Worm (Caenorhabditis elegans): Measurements from ENCODE around the gene VF13D12L.3.

VF13D12L.3 gene

DNA sequence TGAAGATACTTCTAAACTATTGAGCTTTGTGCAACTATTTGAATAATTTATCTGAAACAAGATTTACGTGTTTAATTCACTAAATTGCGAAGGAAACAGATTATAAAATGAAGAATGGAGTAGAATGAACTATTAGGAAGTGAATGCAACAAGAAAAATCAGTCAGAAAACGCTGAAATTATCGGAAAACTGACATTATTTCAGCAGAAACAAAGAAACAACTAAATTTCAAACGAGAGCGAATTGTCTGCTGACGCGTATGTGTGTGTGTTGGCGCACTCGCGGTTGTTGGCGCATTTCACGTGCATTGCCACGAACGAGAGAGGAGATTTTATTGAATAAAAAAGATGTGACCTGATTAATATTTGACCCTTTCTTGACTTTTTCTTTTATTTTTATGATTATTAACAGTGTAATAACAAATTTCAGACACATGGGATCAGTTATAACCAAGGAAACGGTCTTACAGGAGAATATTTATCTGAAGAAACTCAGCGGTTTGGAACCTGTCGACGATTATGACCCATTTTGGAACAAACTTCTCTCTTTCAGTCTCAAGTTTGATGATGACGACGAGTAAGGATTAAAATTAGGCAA is 29.8 kb upstream of the VF13D12L.3 start, which contains the start of the genes trr-1 and C47D12.2 (continued):
- TF ChIP-seq let-607 (tag; optimal IDR thresholded peaks at IDR 0.05) = no peak
- TF ChIP-seq sea-2 (GFP tag; IDR thresholded peaks at IDR 0.05) = no peak
- no peak for TF ChIP-seq somi-1 (GFP tag; optimal IDR thresholded peaks at IDR 0.05)
- no peak for TF ChIP-seq K12H6.12 (tag; optimal IDR thresholded peaks at IDR 0.05)
- no peak for TF ChIP-seq bed-1 (GFP tag; IDR thresholded peaks at IDR 0.05)
- TF ChIP-seq zim-3 (tag; optimal IDR thresholded peaks at IDR 0.05) = no peak
- no peak for TF ChIP-seq nhr-90 (tag; optimal IDR thresholded peaks at IDR 0.05)
- TF ChIP-seq dox-1 (GFP tag; IDR thresholded peaks at IDR 0.05) = peak; percentile 82
- TF ChIP-seq nhr-27 (tag; optimal IDR thresholded peaks at IDR 0.05) = no peak
- TF ChIP-seq T07F8.4 (tag; optimal IDR thresholded peaks at IDR 0.05) = no peak
- TF ChIP-seq lin-40 (tag; optimal IDR thresholded peaks at IDR 0.05) = no peak
- TF ChIP-seq tbx-9 (tag; optimal IDR thresholded peaks at IDR 0.05; ENCODE audit: borderline replicate concordance) = no peak
- no peak for TF ChIP-seq K11D2.4 (GFP tag; IDR thresholded peaks at IDR 0.05)
- TF ChIP-seq F22D6.2 (tag; optimal IDR thresholded peaks at IDR 0.05) = no peak
- no peak for TF ChIP-seq lin-35 (GFP tag; optimal IDR thresholded peaks at IDR 0.05)
- no peak for TF ChIP-seq ekl-4 (GFP tag; IDR thresholded peaks at IDR 0.05)
- TF ChIP-seq T26A5.8 (tag; optimal IDR thresholded peaks at IDR 0.05) = no peak
- no peak for TF ChIP-seq F52B5.7 (tag; optimal IDR thresholded peaks at IDR 0.05)
- TF ChIP-seq F10E7.11 (tag; optimal IDR thresholded peaks at IDR 0.05) = no peak
- TF ChIP-seq unc-62 (GFP tag; optimal IDR thresholded peaks at IDR 0.05) = no peak
- TF ChIP-seq aptf-2 (GFP tag; conservative IDR thresholded peaks at IDR 0.05) = no peak
- no peak for TF ChIP-seq B0035.1 (tag; optimal IDR thresholded peaks at IDR 0.05)
- no peak for TF ChIP-seq F49E8.2 (tag; optimal IDR thresholded peaks at IDR 0.05; ENCODE audit: insufficient read depth)
- TF ChIP-seq ama-1 (optimal IDR thresholded peaks at IDR 0.05) = no peak
- TF ChIP-seq ama-1 (GFP tag; optimal IDR thresholded peaks at IDR 0.05) = no peak
- TF ChIP-seq mxl-1 (tag; optimal IDR thresholded peaks at IDR 0.05) = no peak
- no peak for TF ChIP-seq nfyb-1 (GFP tag; IDR thresholded peaks at IDR 0.05)
- TF ChIP-seq madf-6 (GFP tag; IDR thresholded peaks at IDR 0.05) = peak; percentile 71
- no peak for TF ChIP-seq attf-6 (GFP tag; IDR thresholded peaks at IDR 0.05)
- no peak for TF ChIP-seq ztf-28 (GFP tag; IDR thresholded peaks at IDR 0.05)
- TF ChIP-seq hlh-26 (GFP tag; conservative IDR thresholded peaks at IDR 0.05) = no peak
- TF ChIP-seq snpc-4 (GFP tag; optimal IDR thresholded peaks at IDR 0.05) = no peak
- peak in 2 of 4 experiments; percentile 28 to 78 for TF ChIP-seq snpc-4 (tag; optimal IDR thresholded peaks at IDR 0.05)
- TF ChIP-seq atf-7 (tag; optimal IDR thresholded peaks at IDR 0.05) = no peak
- TF ChIP-seq F55B11.4 (tag; optimal IDR thresholded peaks at IDR 0.05; ENCODE audit: borderline replicate concordance, insufficient read depth) = no peak
- no peak for TF ChIP-seq nfya-2 (GFP tag; IDR thresholded peaks at IDR 0.05)
- no peak for TF ChIP-seq ceh-100 (GFP tag; IDR thresholded peaks at IDR 0.05)
- no peak for TF ChIP-seq zfh-2 (GFP tag; conservative IDR thresholded peaks at IDR 0.05)
- no peak for TF ChIP-seq ceh-40 (GFP tag; IDR thresholded peaks at IDR 0.05)
- TF ChIP-seq gei-17 (GFP tag; optimal IDR thresholded peaks at IDR 0.05) = no peak
- TF ChIP-seq Y67H2A.10 (GFP tag; conservative IDR thresholded peaks at IDR 0.05) = no peak
- no peak for TF ChIP-seq C17E4.6 (GFP tag; IDR thresholded peaks at IDR 0.05)
- TF ChIP-seq madf-10 (tag; optimal IDR thresholded peaks at IDR 0.05) = no peak
- peak; percentile 18 for TF ChIP-seq xnd-1 (tag; optimal IDR thresholded peaks at IDR 0.05)
- no peak for TF ChIP-seq hsf-1 (GFP tag; IDR thresholded peaks at IDR 0.05)
- TF ChIP-seq die-1 (tag; optimal IDR thresholded peaks at IDR 0.05) = no peak
- no peak for TF ChIP-seq F39B2.1 (GFP tag; IDR thresholded peaks at IDR 0.05)
- peak; percentile 68 for TF ChIP-seq lsl-1 (GFP tag; optimal IDR thresholded peaks at IDR 0.05)
- peak; percentile 56; the same call in 1 of the 2 replicates for TF ChIP-seq attf-3 (GFP tag; conservative IDR thresholded peaks at IDR 0.05)

Measured in whole organism, young adult.